Fruit fly (Drosophila melanogaster) whole organism, wandering third instar larva: Measurements from ENCODE around the gene mRpL20.

Experiments
- Abd-B ChIP-seq: fragments of >200 bp; optimal IDR thresholded peaks from 2 replicates; lab custom pipeline; 2017; ENCODE audit warnings: missing biosample characterization, missing genetic modification characterization
- CG9705 ChIP-seq: fragments of 200-800 bp; sonication (Bioruptor generic); optimal IDR thresholded peaks from 2 replicates; lab custom pipeline; 2018; ENCODE audit warnings: missing biosample characterization, mild to moderate bottlenecking, missing genetic modification characterization
- CrebA ChIP-seq: fragments of 200-800 bp; sonication (Bioruptor generic); optimal IDR thresholded peaks from 2 replicates; lab custom pipeline; 2016; ENCODE audit warnings: missing biosample characterization, mild to moderate bottlenecking, missing genetic modification characterization, borderline replicate concordance
- Dfd ChIP-seq: fragments of >200 bp; optimal IDR thresholded peaks from 2 replicates; lab custom pipeline; 2017; ENCODE audit warnings: missing biosample characterization, missing genetic modification characterization
- Dif ChIP-seq: fragments of 200-275, 200-300 bp; sonication (Bioruptor generic); optimal IDR thresholded peaks from 2 replicates; lab custom pipeline; 2018; ENCODE audit warnings: missing biosample characterization, missing genetic modification characterization; ENCODE audit not compliant: partially characterized antibody
- GATAd ChIP-seq: sonication (Bioruptor generic); optimal IDR thresholded peaks from 2 replicates; lab custom pipeline; 2016; ENCODE audit warnings: missing biosample characterization, missing genetic modification characterization
- HLH106 ChIP-seq: fragments of 200-800 bp; optimal IDR thresholded peaks from 3 replicates; lab custom pipeline; 2019; ENCODE audit warnings: missing biosample characterization, mild to moderate bottlenecking, missing genetic modification characterization, moderate library complexity
- Hnf4 ChIP-seq: fragments of 200-800 bp; sonication (Bioruptor generic); optimal IDR thresholded peaks from 2 replicates; lab custom pipeline; 2016; ENCODE audit warnings: missing biosample characterization, mild to moderate bottlenecking, missing genetic modification characterization
- Hr78 ChIP-seq: fragments of >200 bp; optimal IDR thresholded peaks from 2 replicates; lab custom pipeline; 2017; ENCODE audit warnings: missing biosample characterization, missing genetic modification characterization
- Hr83 ChIP-seq: fragments of 200-300 bp; sonication (Bioruptor generic); optimal IDR thresholded peaks from 2 replicates; lab custom pipeline; 2016; ENCODE audit warnings: missing biosample characterization, mild to moderate bottlenecking, missing genetic modification characterization, moderate library complexity; ENCODE audit not compliant: poor library complexity, severe bottlenecking
- Mio ChIP-seq: sonication (Bioruptor generic); optimal IDR thresholded peaks from 2 replicates; lab custom pipeline; 2016; ENCODE audit warnings: missing biosample characterization, missing genetic modification characterization
- N ChIP-seq: fragments of >200 bp; optimal IDR thresholded peaks from 2 replicates; lab custom pipeline; 2018; ENCODE audit warnings: missing biosample characterization, missing external identifiers, missing genetic modification characterization
- OdsH ChIP-seq: fragments of 200-800 bp; sonication (Bioruptor generic); optimal IDR thresholded peaks from 2 replicates; lab custom pipeline; 2016; ENCODE audit warnings: missing biosample characterization, mild to moderate bottlenecking, missing genetic modification characterization
- Rel ChIP-seq, 2 experiments: fragments of 200-800 bp; sonication (Bioruptor generic) in 1 of 2; optimal IDR thresholded peaks; 2 replicates in 1 of 2; 3 replicates in 1 of 2; lab custom pipeline; 2016 to 2019; ENCODE audit warnings: mild to moderate bottlenecking in 2 of 2, missing biosample characterization in 2 of 2, missing genetic modification characterization in 2 of 2, moderate library complexity in 1 of 2
- Sp1 ChIP-seq: fragments of 200-800 bp; sonication (Bioruptor generic); optimal IDR thresholded peaks from 3 replicates; lab custom pipeline; 2019; ENCODE audit warnings: missing biosample characterization, mild to moderate bottlenecking, missing genetic modification characterization, moderate library complexity
- Vsx2 ChIP-seq: fragments of 200-300, 225-300 bp; sonication (Bioruptor generic); optimal IDR thresholded peaks from 2 replicates; lab custom pipeline; 2018; ENCODE audit warnings: missing biosample characterization, missing genetic modification characterization; ENCODE audit not compliant: partially characterized antibody
- brk ChIP-seq: fragments of 200-800 bp; sonication (Bioruptor generic); optimal IDR thresholded peaks from 2 replicates; lab custom pipeline; 2016; ENCODE audit warnings: missing biosample characterization, mild to moderate bottlenecking, missing genetic modification characterization
- dl ChIP-seq, 2 experiments: fragments of 175-275, 200-275 bp in 1 of 2; fragments of 200-275 bp in 1 of 2; sonication (Bioruptor generic); optimal IDR thresholded peaks; lab custom pipeline; 2018; ENCODE audit warnings: mild to moderate bottlenecking in 2 of 2, missing biosample characterization in 2 of 2, missing genetic modification characterization in 2 of 2, moderate library complexity in 2 of 2; ENCODE audit not compliant: partially characterized antibody in 2 of 2, insufficient read depth in 1 of 2
- dmrt93B ChIP-seq: fragments of 200-800 bp; sonication (Bioruptor generic); optimal IDR thresholded peaks from 2 replicates; lab custom pipeline; 2018; ENCODE audit warnings: missing biosample characterization, mild to moderate bottlenecking, missing genetic modification characterization
- dsf ChIP-seq: sonication (Bioruptor generic); optimal IDR thresholded peaks from 2 replicates; lab custom pipeline; 2016; ENCODE audit warnings: missing biosample characterization, missing genetic modification characterization, borderline replicate concordance
- ey ChIP-seq: fragments of 200-800 bp; sonication (Bioruptor generic); optimal IDR thresholded peaks from 2 replicates; lab custom pipeline; 2016; ENCODE audit warnings: missing biosample characterization, missing genetic modification characterization
- foxo ChIP-seq, 2 experiments: fragments of 200-800 bp; sonication (Bioruptor generic); optimal IDR thresholded peaks; 2 replicates in 1 of 2; 3 replicates in 1 of 2; lab custom pipeline; 2016 to 2017; ENCODE audit warnings: missing biosample characterization in 2 of 2, missing genetic modification characterization in 2 of 2
- fru ChIP-seq: fragments of 200-800 bp; sonication (Bioruptor generic); optimal IDR thresholded peaks from 3 replicates; lab custom pipeline; 2016; ENCODE audit warnings: missing biosample characterization, mild to moderate bottlenecking, missing genetic modification characterization
- h ChIP-seq: fragments of 200-800 bp; sonication (Bioruptor generic); optimal IDR thresholded peaks from 3 replicates; lab custom pipeline; 2016; ENCODE audit warnings: missing biosample characterization, mild to moderate bottlenecking, missing genetic modification characterization
- jim ChIP-seq: fragments of 175-275, 200-325 bp; sonication (Bioruptor generic); optimal IDR thresholded peaks from 2 replicates; lab custom pipeline; 2016; ENCODE audit warnings: missing biosample characterization, mild to moderate bottlenecking, missing genetic modification characterization
- lola ChIP-seq: fragments of >200 bp; optimal IDR thresholded peaks from 2 replicates; lab custom pipeline; 2017; ENCODE audit warnings: missing biosample characterization, missing genetic modification characterization
- psq ChIP-seq: fragments of 200-800 bp; sonication (Bioruptor generic); optimal IDR thresholded peaks from 3 replicates; lab custom pipeline; 2017; ENCODE audit warnings: missing biosample characterization, mild to moderate bottlenecking, missing genetic modification characterization, moderate library complexity
- rgr ChIP-seq: fragments of 200-800 bp; sonication (Bioruptor generic); optimal IDR thresholded peaks from 3 replicates; lab custom pipeline; 2016; ENCODE audit warnings: missing biosample characterization, mild to moderate bottlenecking, missing genetic modification characterization
- sage ChIP-seq: fragments of 200-800 bp; sonication (Bioruptor generic); optimal IDR thresholded peaks from 2 replicates; lab custom pipeline; 2016; ENCODE audit warnings: missing biosample characterization, mild to moderate bottlenecking, missing genetic modification characterization
- tai ChIP-seq: sonication (Bioruptor generic); optimal IDR thresholded peaks from 2 replicates; lab custom pipeline; 2016; ENCODE audit warnings: missing biosample characterization, missing genetic modification characterization
- usp ChIP-seq: fragments of >200 bp; optimal IDR thresholded peaks from 2 replicates; lab custom pipeline; 2017; ENCODE audit warnings: missing biosample characterization, missing genetic modification characterization
- woc ChIP-seq: sonication (Bioruptor generic); optimal IDR thresholded peaks from 2 replicates; lab custom pipeline; 2016; ENCODE audit warnings: missing biosample characterization, mild to moderate bottlenecking, missing genetic modification characterization

The mRpL20 gene

DNA sequence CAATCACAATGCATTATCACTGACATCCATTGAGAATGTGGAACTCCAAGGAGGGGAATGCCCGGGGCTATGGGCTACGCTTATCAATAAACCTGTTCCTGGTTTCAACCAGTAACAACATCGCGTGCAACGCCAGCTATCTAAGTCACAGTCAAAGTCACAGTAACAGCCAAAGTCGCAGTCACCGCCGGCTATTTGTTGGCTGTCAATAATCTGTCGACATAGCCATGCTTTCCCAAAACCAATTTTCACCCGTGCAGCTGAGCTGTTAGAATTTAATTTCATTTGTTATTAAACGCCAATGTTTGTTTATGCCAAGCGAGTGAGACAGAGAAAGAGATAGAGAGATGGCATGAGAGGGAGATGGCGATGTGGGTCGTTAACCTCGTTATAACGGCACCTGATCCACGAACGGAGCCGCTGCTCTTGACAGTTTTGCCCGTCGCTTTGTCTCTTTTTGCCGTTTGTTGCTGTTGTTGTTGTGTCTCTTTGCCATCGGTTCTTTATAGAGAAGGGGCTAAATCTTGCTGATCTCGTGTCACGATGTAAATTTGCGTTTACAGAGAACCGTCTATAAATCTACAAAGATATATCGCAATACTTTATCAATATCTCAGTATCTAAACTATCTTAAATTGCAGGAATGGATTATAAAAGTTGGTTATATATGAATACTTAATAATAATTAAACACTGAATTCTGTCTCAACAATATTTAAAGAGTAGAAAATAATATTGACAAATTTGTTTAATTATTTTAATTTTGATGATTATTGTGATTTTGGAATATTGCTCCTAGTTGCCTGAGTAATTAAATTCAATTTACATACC is 14.6 kb upstream of the mRpL20 start:
- TF ChIP-seq N (no peak), Hr78 (GFP tag; lab: Kevin White, UChicago) (no peak), OdsH (GFP tag; lab: Kevin White, UChicago) (no peak), tai (GFP tag; lab: Kevin White, UChicago) (no peak), GATAd (GFP tag; lab: Kevin White, UChicago) (no peak), usp (GFP tag; lab: Kevin White, UChicago) (no peak), Rel (GFP tag; optimal IDR thresholded peaks at IDR 0.05; lab: Kevin White, UChicago) (no peak), Rel (tag; optimal IDR thresholded peaks at IDR 0.05; lab: Kevin White, UChicago) (peak; percentile 88), jim (no peak), foxo (GFP tag; optimal IDR thresholded peaks at IDR 0.05; lab: Kevin White, UChicago) (peak in 1 of 2 experiments; percentile 14), Hr83 (no peak), Sp1 (GFP tag; lab: Kevin White, UChicago) (peak; percentile 13), dmrt93B (GFP tag; lab: Kevin White, UChicago) (no peak)
- TF ChIP-seq, all 38 proteins: peak for 3

DNA sequence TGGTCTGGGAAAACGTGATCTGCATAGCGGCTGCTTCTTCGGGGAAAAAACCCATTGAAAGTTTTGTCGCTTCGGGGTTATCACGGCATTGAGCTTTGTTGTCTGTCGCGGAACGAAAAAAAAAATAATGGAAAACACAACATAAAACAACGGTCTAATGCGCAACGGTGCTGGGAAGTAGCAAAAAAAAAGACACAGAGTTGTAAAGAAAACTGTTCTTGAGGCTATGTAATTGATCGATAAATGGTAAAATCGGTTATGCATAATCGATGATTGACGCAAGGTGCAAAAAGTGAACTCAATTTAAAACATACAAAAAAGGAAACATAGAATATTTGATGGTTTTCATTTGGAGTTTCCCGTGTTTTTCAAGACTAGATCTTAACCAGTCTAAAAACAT is 13.7 kb upstream of the mRpL20 start:
- TF ChIP-seq Hr78 (GFP tag; lab: Kevin White, UChicago): no peak
- no peak for TF ChIP-seq CrebA (GFP tag; lab: Kevin White, UChicago)
- no peak for TF ChIP-seq Mio
- TF ChIP-seq dl (GFP tag; optimal IDR thresholded peaks at IDR 0.05; lab: Kevin White, UChicago; ENCODE audit: insufficient read depth in 1 of 2, partially characterized antibody in 2 of 2): no peak
- TF ChIP-seq CG9705: no peak
- TF ChIP-seq Abd-B (GFP tag; lab: Kevin White, UChicago): no peak
- TF ChIP-seq sage (GFP tag; lab: Kevin White, UChicago): no peak
- no peak for TF ChIP-seq woc (GFP tag; lab: Kevin White, UChicago)
- no peak for TF ChIP-seq dsf (GFP tag; lab: Kevin White, UChicago)
- TF ChIP-seq Hnf4 (GFP tag; lab: Kevin White, UChicago): no peak
- no peak for TF ChIP-seq ey (GFP tag; lab: Kevin White, UChicago)
- TF ChIP-seq fru (GFP tag; lab: Kevin White, UChicago): no peak
- TF ChIP-seq, all 38 proteins: peak for 0

DNA sequence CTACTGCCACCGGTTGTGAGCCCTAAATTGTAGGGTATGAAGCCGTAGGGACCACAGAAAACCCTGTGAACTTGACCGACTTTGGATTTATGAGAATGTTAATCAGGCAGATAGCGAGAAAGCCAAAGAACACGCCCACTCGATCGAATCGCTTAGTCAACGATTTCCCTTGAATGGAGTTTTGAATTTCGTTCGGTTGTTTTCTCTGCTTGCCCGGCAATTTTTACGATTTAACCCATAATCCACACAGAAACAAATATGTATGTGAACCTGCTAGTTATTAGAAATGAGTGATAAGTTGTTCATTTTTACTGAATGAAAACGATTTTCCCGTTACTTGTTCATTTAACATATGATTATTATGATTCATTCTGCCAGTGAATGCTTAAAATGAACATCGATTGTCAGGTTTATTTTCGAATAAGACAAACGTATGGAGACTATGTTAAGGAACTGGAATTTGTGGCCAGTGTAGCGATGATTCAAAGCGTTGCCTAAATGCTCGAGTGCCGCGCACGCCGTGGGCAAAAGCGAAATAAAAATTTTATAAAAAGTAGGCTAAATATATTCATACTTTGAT is 12.5 kb upstream of the mRpL20 start:
- no peak for TF ChIP-seq psq (GFP tag; lab: Kevin White, UChicago)
- peak; percentile 13 for TF ChIP-seq rgr (GFP tag; lab: Kevin White, UChicago)
- TF ChIP-seq h: peak; percentile 24
- TF ChIP-seq fru (GFP tag; lab: Kevin White, UChicago): peak; percentile 20

DNA sequence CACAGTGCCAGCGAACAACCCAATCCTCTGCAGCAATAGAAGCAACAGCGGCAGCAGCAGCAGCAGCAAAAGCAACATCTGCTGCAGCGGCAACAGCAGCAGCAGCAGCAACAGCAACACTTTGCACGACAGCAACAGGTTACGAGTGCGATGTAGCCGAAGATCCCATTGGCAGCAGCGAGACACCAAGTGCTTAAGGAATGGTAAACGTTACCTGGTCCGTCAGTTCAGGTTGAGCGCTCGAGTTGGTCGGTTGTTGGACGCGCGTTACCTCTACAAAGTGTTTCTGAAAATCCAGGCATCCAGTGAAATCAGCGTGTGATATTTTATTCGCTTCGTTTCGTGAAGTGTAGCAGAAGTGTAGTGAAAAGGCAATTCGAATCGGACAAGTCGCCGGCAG is 11.1 kb upstream of the mRpL20 start, which contains the start of gene CG17672:
CG17672 (plus strand) TSS at position 223 of the 400 bp plus-strand sequence.
- TF ChIP-seq Rel (GFP tag; optimal IDR thresholded peaks at IDR 0.05; lab: Kevin White, UChicago): peak; percentile 24
- peak; percentile 9 for TF ChIP-seq Rel (tag; optimal IDR thresholded peaks at IDR 0.05; lab: Kevin White, UChicago)
- TF ChIP-seq OdsH (GFP tag; lab: Kevin White, UChicago): no peak
- no peak for TF ChIP-seq Hnf4 (GFP tag; lab: Kevin White, UChicago)
- TF ChIP-seq lola (GFP tag; lab: Kevin White, UChicago): no peak
- TF ChIP-seq dmrt93B (GFP tag; lab: Kevin White, UChicago): no peak
- TF ChIP-seq dl (GFP tag; optimal IDR thresholded peaks at IDR 0.05; lab: Kevin White, UChicago; ENCODE audit: insufficient read depth in 1 of 2, partially characterized antibody in 2 of 2): peak in 1 of 2 experiments; percentile 6
- peak; percentile 77 for TF ChIP-seq Dif
- TF ChIP-seq fru (GFP tag; lab: Kevin White, UChicago): peak; percentile 32
- TF ChIP-seq Hr83: peak; percentile 9
- TF ChIP-seq Dfd (GFP tag; lab: Kevin White, UChicago): peak; percentile 77
- no peak for TF ChIP-seq HLH106
- TF ChIP-seq Vsx2 (GFP tag; lab: Kevin White, UChicago): peak; percentile 38
- peak; percentile 27 for TF ChIP-seq psq (GFP tag; lab: Kevin White, UChicago)
- peak; percentile 12 for TF ChIP-seq rgr (GFP tag; lab: Kevin White, UChicago)
- peak; percentile 17 for TF ChIP-seq Sp1 (GFP tag; lab: Kevin White, UChicago)
- no peak for TF ChIP-seq brk (GFP tag; lab: Kevin White, UChicago)
- TF ChIP-seq h: peak; percentile 18
